Fruit fly (Drosophila melanogaster) whole organism, embryonic: ENCODE measurements around the gene CG13670.

Experiments used
- ATbp ChIP-seq: fragments of 200-800 bp; sonication (Bioruptor generic); optimal IDR thresholded peaks from 2 replicates; lab custom pipeline; 2017; ENCODE audit warnings: missing biosample characterization, mild to moderate bottlenecking, missing genetic modification characterization, missing genetic modification reagents
- Antp ChIP-seq: fragments of 200-800 bp; sonication (Bioruptor generic); optimal IDR thresholded peaks from 3 replicates; lab custom pipeline; 2016; ENCODE audit warnings: missing biosample characterization, missing genetic modification characterization
- Atf-2 ChIP-seq: fragments of 200-800 bp; sonication (Bioruptor generic); optimal IDR thresholded peaks from 2 replicates; lab custom pipeline; 2016; ENCODE audit warnings: missing biosample characterization, missing genetic modification characterization
- Bteb2 ChIP-seq: fragments of 200-800 bp; sonication (Bioruptor generic); optimal IDR thresholded peaks from 2 replicates; lab custom pipeline; 2016; ENCODE audit warnings: missing biosample characterization, missing genetic modification characterization
- C15 ChIP-seq: fragments of 200-800 bp; sonication (Bioruptor generic); IDR thresholded peaks from 3 replicates; pipeline ENCODE4 v1.3.6; 2022; ENCODE audit warnings: missing biosample characterization, missing genetic modification characterization
- CG10321 ChIP-seq: fragments of 200-800 bp; sonication (Bioruptor generic); IDR thresholded peaks from 2 replicates; pipeline ENCODE4 v1.3.6; 2022; ENCODE audit warnings: missing biosample characterization, missing genetic modification characterization
- CG15601 ChIP-seq: fragments of 200-800 bp; sonication (Bioruptor generic); optimal IDR thresholded peaks from 3 replicates; lab custom pipeline; 2019; ENCODE audit warnings: missing biosample characterization, mild to moderate bottlenecking, missing genetic modification characterization, moderate library complexity
- CG17829 ChIP-seq: fragments of 200-800 bp; optimal IDR thresholded peaks from 2 replicates; lab custom pipeline; 2019; ENCODE audit warnings: missing biosample characterization, mild to moderate bottlenecking, missing genetic modification characterization, moderate library complexity
- CG18011 ChIP-seq: fragments of 200-800 bp; sonication (Bioruptor generic); optimal IDR thresholded peaks from 2 replicates; lab custom pipeline; 2017; ENCODE audit warnings: missing biosample characterization, missing genetic modification characterization, mild to moderate bottlenecking, moderate library complexity, missing genotype
- CG2199 ChIP-seq: fragments of 200-800 bp; sonication (Bioruptor generic); IDR thresholded peaks from 3 replicates; pipeline ENCODE4 v1.3.6; 2022; ENCODE audit warnings: missing biosample characterization, missing genetic modification characterization
- CG30431 ChIP-seq: fragments of 200-800 bp; sonication (Bioruptor generic); optimal IDR thresholded peaks from 2 replicates; lab custom pipeline; 2017; ENCODE audit warnings: missing biosample characterization, missing genetic modification characterization
- CG31224 ChIP-seq: fragments of 200-800 bp; sonication (Bioruptor generic); IDR thresholded peaks from 2 replicates; pipeline ENCODE4 v1.3.6; 2022; ENCODE audit warnings: missing biosample characterization, missing genetic modification characterization
- CG31365 ChIP-seq: fragments of 200-800 bp; sonication (Bioruptor generic); optimal IDR thresholded peaks from 2 replicates; lab custom pipeline; 2018; ENCODE audit warnings: missing biosample characterization, mild to moderate bottlenecking, missing genetic modification characterization
- CG3726 ChIP-seq: fragments of 200-800 bp; sonication (Bioruptor generic); IDR thresholded peaks from 3 replicates; pipeline ENCODE4, ENCODE4 v1.3.6; 2022; ENCODE audit warnings: missing biosample characterization, missing genetic modification characterization
- CG4328 ChIP-seq: fragments of 200-800 bp; sonication (Bioruptor generic); optimal IDR thresholded peaks from 3 replicates; lab custom pipeline; 2017; ENCODE audit warnings: missing biosample characterization, missing genetic modification reagents, missing genetic modification characterization
- CG4730 ChIP-seq: fragments of 200-800 bp; sonication (Bioruptor generic); IDR thresholded peaks from 2 replicates; pipeline ENCODE4 v1.3.6; 2022; ENCODE audit warnings: missing biosample characterization, missing genetic modification characterization
- CG5180 ChIP-seq: fragments of 200-800 bp; sonication (Bioruptor generic); optimal IDR thresholded peaks from 3 replicates; lab custom pipeline; 2017; ENCODE audit warnings: missing biosample characterization, missing genetic modification characterization, mild to moderate bottlenecking, moderate library complexity, missing genetic modification reagents
- CG5245 ChIP-seq: fragments of 200-800 bp; sonication (Bioruptor generic); optimal IDR thresholded peaks from 3 replicates; lab custom pipeline; 2016; ENCODE audit warnings: missing biosample characterization, missing genetic modification characterization
- CG6854 ChIP-seq: fragments of 200-800 bp; sonication (Bioruptor generic); optimal IDR thresholded peaks from 3 replicates; lab custom pipeline; 2017; ENCODE audit warnings: missing biosample characterization, mild to moderate bottlenecking, missing genetic modification characterization
- CG7357 ChIP-seq: fragments of 200-800 bp; sonication (Bioruptor generic); IDR thresholded peaks from 3 replicates; pipeline ENCODE4 v1.3.6; 2022; ENCODE audit warnings: missing biosample characterization, missing genetic modification characterization
- CG9727 ChIP-seq: fragments of 200-800 bp; sonication (Bioruptor generic); optimal IDR thresholded peaks from 3 replicates; lab custom pipeline; 2017; ENCODE audit warnings: missing biosample characterization, mild to moderate bottlenecking, missing genetic modification characterization
- CHES-1-like ChIP-seq: fragments of 200-800 bp; sonication (Bioruptor generic); optimal IDR thresholded peaks from 2 replicates; lab custom pipeline; 2016; ENCODE audit warnings: missing biosample characterization, missing genetic modification characterization
- E2f1 ChIP-seq: fragments of 200-800 bp; sonication (Bioruptor generic); IDR thresholded peaks from 2 replicates; pipeline ENCODE4 v1.3.6; 2022; ENCODE audit warnings: missing biosample characterization, missing genetic modification characterization
- E2f2 ChIP-seq: fragments of 200-800 bp; sonication (Bioruptor generic); IDR thresholded peaks from 2 replicates; pipeline ENCODE4 v1.3.6; 2022; ENCODE audit warnings: missing biosample characterization, missing genetic modification characterization
- H15 ChIP-seq: fragments of 200-800 bp; sonication (Bioruptor generic); IDR thresholded peaks from 3 replicates; pipeline ENCODE4 v1.3.6; 2022; ENCODE audit warnings: missing biosample characterization, missing genetic modification characterization
- H2.0 ChIP-seq: fragments of 200-800 bp; sonication (Bioruptor generic); IDR thresholded peaks from 2 replicates; pipeline ENCODE4 v1.3.6; 2022; ENCODE audit warnings: missing biosample characterization, missing genetic modification characterization
- Hmx ChIP-seq: fragments of 200-800 bp; sonication (Bioruptor generic); optimal IDR thresholded peaks from 2 replicates; lab custom pipeline; 2016; ENCODE audit warnings: missing biosample characterization, missing genetic modification characterization
- Hr39 ChIP-seq: fragments of >200 bp; optimal IDR thresholded peaks from 2 replicates; lab custom pipeline; 2017
- Kr ChIP-seq: fragments of 200-800 bp; sonication (Bioruptor generic); optimal IDR thresholded peaks from 2 replicates; lab custom pipeline; 2017; ENCODE audit warnings: missing biosample characterization, mild to moderate bottlenecking, missing genetic modification characterization
- MBD-R2 ChIP-seq: fragments of 200-800 bp; sonication (Bioruptor generic); IDR thresholded peaks from 2 replicates; pipeline ENCODE4 v1.3.6; 2022; ENCODE audit warnings: missing biosample characterization, missing genetic modification characterization
- MESR4 ChIP-seq: fragments of 200-800 bp; sonication (Bioruptor generic); optimal IDR thresholded peaks from 2 replicates; lab custom pipeline; 2018; ENCODE audit warnings: missing biosample characterization, mild to moderate bottlenecking, missing genetic modification characterization, moderate library complexity
- Med ChIP-seq: fragments of 200-800 bp; sonication (Bioruptor generic); peaks from one replicate; lab custom pipeline; 2016; ENCODE audit warnings: missing biosample characterization, missing genetic modification characterization, mild to moderate bottlenecking, inconsistent platforms, moderate library complexity
- NC2α ChIP-seq: fragments of 200-800 bp; sonication (Bioruptor generic); optimal IDR thresholded peaks from 2 replicates; lab custom pipeline; 2016; ENCODE audit warnings: missing biosample characterization, missing genetic modification characterization
- Oaz ChIP-seq: fragments of 200-800 bp; sonication (Bioruptor generic); IDR thresholded peaks from 2 replicates; pipeline ENCODE4 v1.3.6; 2022; ENCODE audit warnings: missing biosample characterization, missing genetic modification characterization
- Ssrp ChIP-seq: fragments of 200-800 bp; sonication (Bioruptor generic); optimal IDR thresholded peaks from 2 replicates; lab custom pipeline; 2018; ENCODE audit warnings: missing biosample characterization, mild to moderate bottlenecking, missing genetic modification characterization, moderate library complexity
- Xbp1 ChIP-seq: fragments of 200-800 bp; sonication (Bioruptor generic); optimal IDR thresholded peaks from 3 replicates; lab custom pipeline; 2016; ENCODE audit warnings: missing biosample characterization, mild to moderate bottlenecking, missing genetic modification characterization
- ac ChIP-seq: fragments of 200-800 bp; sonication (Bioruptor generic); optimal IDR thresholded peaks from 3 replicates; lab custom pipeline; 2017; ENCODE audit warnings: missing biosample characterization, mild to moderate bottlenecking, missing genetic modification characterization
- amos ChIP-seq: fragments of 200-800 bp; sonication (Bioruptor generic); IDR thresholded peaks from 2 replicates; pipeline ENCODE4 v1.3.6; 2022; ENCODE audit warnings: missing biosample characterization, missing genetic modification characterization; ENCODE audit not compliant: partially characterized antibody
- corto ChIP-seq: fragments of 200-800 bp; sonication (Bioruptor generic); optimal IDR thresholded peaks from 2 replicates; lab custom pipeline; 2016; ENCODE audit warnings: missing biosample characterization, mild to moderate bottlenecking, missing genetic modification characterization, moderate library complexity
- da ChIP-seq: fragments of 200-800 bp; sonication (Bioruptor generic); optimal IDR thresholded peaks from 2 replicates; lab custom pipeline; 2016; ENCODE audit warnings: missing biosample characterization, missing genetic modification characterization
- dmrt99B ChIP-seq: fragments of 200-800 bp; sonication (Bioruptor generic); optimal IDR thresholded peaks from 2 replicates; lab custom pipeline; 2018; ENCODE audit warnings: missing biosample characterization, mild to moderate bottlenecking, missing genetic modification characterization, moderate library complexity
- gem ChIP-seq: fragments of 200-800 bp; sonication (Bioruptor generic); optimal IDR thresholded peaks from 2 replicates; lab custom pipeline; 2019; ENCODE audit warnings: missing biosample characterization, mild to moderate bottlenecking, missing genetic modification characterization, moderate library complexity
- ham ChIP-seq: fragments of 200-800 bp; sonication (Bioruptor generic); IDR thresholded peaks from 2 replicates; pipeline ENCODE4 v1.3.6; 2022; ENCODE audit warnings: missing biosample characterization, missing genetic modification characterization
- kni ChIP-seq: fragments of 200-800 bp; sonication (Bioruptor generic); optimal IDR thresholded peaks from 3 replicates; lab custom pipeline; 2017; ENCODE audit warnings: mild to moderate bottlenecking, missing biosample characterization, missing genetic modification reagents, missing genetic modification characterization
- nau ChIP-seq: fragments of 200-800 bp; sonication (Bioruptor generic); optimal IDR thresholded peaks from 3 replicates; lab custom pipeline; 2017; ENCODE audit warnings: missing biosample characterization, mild to moderate bottlenecking, missing genetic modification characterization, missing genetic modification reagents
- p53 ChIP-seq: fragments of 200-800 bp; sonication (Bioruptor generic); optimal IDR thresholded peaks from 2 replicates; lab custom pipeline; 2016; ENCODE audit warnings: missing biosample characterization, missing genetic modification characterization
- scrt ChIP-seq: fragments of 200-800 bp; sonication (Bioruptor generic); optimal IDR thresholded peaks from 2 replicates; lab custom pipeline; 2018; ENCODE audit warnings: missing biosample characterization, mild to moderate bottlenecking, missing genetic modification characterization, moderate library complexity
- sens ChIP-seq: fragments of 200-800 bp; sonication (Bioruptor generic); peaks from one replicate; lab custom pipeline; 2016; ENCODE audit warnings: missing biosample characterization, missing genetic modification characterization
- slou ChIP-seq: fragments of 200-800 bp; sonication (Bioruptor generic); optimal IDR thresholded peaks from 3 replicates; lab custom pipeline; 2016; ENCODE audit warnings: missing biosample characterization, missing genetic modification characterization
- ssp ChIP-seq: fragments of 200-800 bp; sonication (Bioruptor generic); IDR thresholded peaks from 2 replicates; pipeline ENCODE4 v1.3.6; 2022; ENCODE audit warnings: missing biosample characterization, missing genetic modification characterization
- stc ChIP-seq: fragments of 200-800 bp; sonication (Bioruptor generic); IDR thresholded peaks from 2 replicates; pipeline ENCODE4 v1.3.6; 2022; ENCODE audit warnings: missing biosample characterization, missing genetic modification characterization
- tap ChIP-seq: fragments of 200-800 bp; optimal IDR thresholded peaks from 3 replicates; lab custom pipeline; 2019; ENCODE audit warnings: missing biosample characterization, mild to moderate bottlenecking, missing genetic modification characterization, moderate library complexity
- usp ChIP-seq: fragments of >200 bp; optimal IDR thresholded peaks from 2 replicates; lab custom pipeline; 2017; ENCODE audit warnings: missing biosample characterization, missing genetic modification characterization

CG13670 gene

dm6 chr3L:8347346-8347745 lies 26.8 kb downstream of the CG13670 start (continued):
- TF ChIP-seq usp (GFP tag; lab: Kevin White, UChicago) (no peak), CG15601 (tag; lab: Kevin White, UChicago) (no peak), ac (peak; percentile 20), Kr (no peak), Ssrp (tag; lab: Kevin White, UChicago) (no peak), MESR4 (GFP tag; lab: Kevin White, UChicago) (no peak), nau (GFP tag; lab: Kevin White, UChicago) (no peak), CG2199 (GFP tag; lab: Robert Waterston, UW) (no peak), Oaz (GFP tag; lab: Robert Waterston, UW) (no peak), kni (GFP tag; lab: Kevin White, UChicago) (no peak), H2.0 (GFP tag; lab: Robert Waterston, UW) (no peak), CHES-1-like (GFP tag; lab: Kevin White, UChicago) (no peak), stc (GFP tag; lab: Robert Waterston, UW) (peak; percentile 34; the same call in 1 of the 2 replicates), CG5245 (GFP tag; lab: Kevin White, UChicago) (no peak), Med (GFP tag; lab: Kevin White, UChicago) (peak; percentile 81), corto (no peak), ATbp (peak; percentile 86), CG18011 (GFP tag; lab: Kevin White, UChicago) (no peak), CG4328 (GFP tag; lab: Kevin White, UChicago) (peak; percentile 50), CG4730 (GFP tag; lab: Robert Waterston, UW) (no peak), scrt (GFP tag; lab: Kevin White, UChicago) (no peak), Antp (no peak), p53 (GFP tag; lab: Kevin White, UChicago) (no peak), CG31365 (tag; lab: Kevin White, UChicago) (peak; percentile 30), E2f2 (peak; percentile 23; the same call in 1 of the 2 replicates), E2f1 (peak; percentile 17; the same call in 1 of the 2 replicates), ham (GFP tag; lab: Robert Waterston, UW) (no peak), CG6854 (GFP tag; lab: Kevin White, UChicago) (no peak), slou (GFP tag; lab: Kevin White, UChicago) (no peak), dmrt99B (tag; lab: Kevin White, UChicago) (no peak), Hmx (GFP tag; lab: Kevin White, UChicago) (no peak), C15 (GFP tag; lab: Robert Waterston, UW) (no peak), Atf-2 (no peak), sens (no peak), da (peak; percentile 28), Bteb2 (no peak), CG3726 (GFP tag; lab: Robert Waterston, UW) (0 out of 3 replicates have a peak, but pooled peaks have one; percentile 48), gem (no peak), CG9727 (GFP tag; lab: Kevin White, UChicago) (peak; percentile 12), CG30431 (GFP tag; lab: Kevin White, UChicago) (no peak), CG5180 (GFP tag; lab: Kevin White, UChicago) (no peak), CG10321 (GFP tag; lab: Robert Waterston, UW) (no peak), CG31224 (GFP tag; lab: Robert Waterston, UW) (0 out of 2 replicates have a peak, but pooled peaks have one; percentile 11), tap (no peak), ssp (no peak), CG7357 (GFP tag; lab: Robert Waterston, UW) (no peak), CG17829 (tag; lab: Kevin White, UChicago) (no peak), Hr39 (lab: Kevin White, UChicago) (no peak), amos (GFP tag; lab: Robert Waterston, UW) (no peak), H15 (GFP tag; lab: Robert Waterston, UW) (no peak), MBD-R2 (GFP tag; lab: Robert Waterston, UW) (no peak), NC2α (GFP tag; lab: Kevin White, UChicago) (peak; percentile 17), Xbp1 (GFP tag; lab: Kevin White, UChicago) (no peak)
